Worm (Caenorhabditis elegans) whole organism, L1 larva: ENCODE measurements around the gene F37B4.15.

Source experiments
- F16B12.6 ChIP-seq: fragments of 150-350 bp; optimal IDR thresholded peaks from 2 replicates; lab custom pipeline; 2014; ENCODE audit warnings: missing biosample characterization, missing genetic modification characterization
- ceh-8 ChIP-seq: fragments of 200-800 bp; sonication (Bioruptor generic); optimal IDR thresholded peaks from 2 replicates; lab custom pipeline; 2018; ENCODE audit warnings: mild to moderate bottlenecking, missing genetic modification characterization, moderate library complexity, missing compliant biosample characterization
- ceh-88 ChIP-seq: fragments of 200-800 bp; sonication (Bioruptor generic); IDR thresholded peaks from 2 replicates; pipeline ENCODE4 v1.3.6; 2022; ENCODE audit warnings: missing genetic modification characterization, missing compliant biosample characterization
- efl-1 ChIP-seq, 4 experiments: fragments of 150-350 bp; optimal IDR thresholded peaks in 3 of 4; peaks in 1 of 4; 1 replicate in 1 of 4; 2 replicates in 3 of 4; lab custom pipeline; 2014; ENCODE audit warnings: missing biosample characterization in 2 of 4, missing genetic modification characterization in 2 of 4, missing genetic modification reagents in 2 of 4
- elt-3 ChIP-seq, 6 experiments: fragments of 150-350 bp in 1 of 6; sonication (generic microtip); optimal IDR thresholded peaks; 2 replicates each; lab custom pipeline; 2017 to 2018; ENCODE audit warnings: missing biosample characterization in 6 of 6, missing genetic modification characterization in 6 of 6, inconsistent platforms in 1 of 6
- fkh-8 ChIP-seq: sonication (generic microtip); optimal IDR thresholded peaks from 2 replicates; lab custom pipeline; 2016; ENCODE audit warnings: mild to moderate bottlenecking, missing genetic modification characterization, missing compliant biosample characterization
- hlh-17 ChIP-seq: fragments of 200-800 bp; sonication (Bioruptor generic); optimal IDR thresholded peaks from 2 replicates; lab custom pipeline; 2018; ENCODE audit warnings: missing genetic modification characterization, mild to moderate bottlenecking, missing compliant biosample characterization, moderate library complexity, borderline replicate concordance
- irx-1 ChIP-seq: sonication (generic microtip); optimal IDR thresholded peaks from 2 replicates; lab custom pipeline; 2016; ENCODE audit warnings: missing genetic modification characterization, missing compliant biosample characterization
- lin-39 ChIP-seq: fragments of 150-350 bp; optimal IDR thresholded peaks from 2 replicates; lab custom pipeline; 2014; ENCODE audit warnings: missing biosample characterization, missing genetic modification reagents, missing genetic modification characterization
- mef-2 ChIP-seq: fragments of 150-350 bp; optimal IDR thresholded peaks from 2 replicates; lab custom pipeline; 2014; ENCODE audit warnings: missing biosample characterization, missing genetic modification characterization
- mep-1 ChIP-seq: fragments of 150-350 bp; optimal IDR thresholded peaks from 2 replicates; lab custom pipeline; 2014; ENCODE audit warnings: missing biosample characterization, missing genetic modification characterization
- nhr-84 ChIP-seq: sonication (generic microtip); optimal IDR thresholded peaks from 2 replicates; lab custom pipeline; 2017; ENCODE audit warnings: missing biosample characterization, missing genetic modification characterization
- nhr-90 ChIP-seq: sonication (generic microtip); optimal IDR thresholded peaks from 2 replicates; lab custom pipeline; 2016; ENCODE audit warnings: mild to moderate bottlenecking, missing genetic modification characterization, missing compliant biosample characterization; ENCODE audit not compliant: poor library complexity
- pag-3 ChIP-seq: sonication (generic microtip); optimal IDR thresholded peaks from 2 replicates; lab custom pipeline; 2017; ENCODE audit warnings: missing genetic modification characterization, mild to moderate bottlenecking, missing compliant biosample characterization, antibody characterized with exemption, borderline replicate concordance; ENCODE audit not compliant: insufficient read depth
- pqm-1 ChIP-seq: sonication (generic microtip); optimal IDR thresholded peaks from 3 replicates; lab custom pipeline; 2017; ENCODE audit warnings: missing biosample characterization, missing genetic modification characterization
- skn-1 ChIP-seq: fragments of 150-350 bp; optimal IDR thresholded peaks from 2 replicates; lab custom pipeline; 2014; ENCODE audit warnings: missing biosample characterization, missing genetic modification characterization
- sox-4 ChIP-seq: sonication (generic microtip); optimal IDR thresholded peaks from 2 replicates; lab custom pipeline; 2016; ENCODE audit warnings: missing genetic modification characterization, missing compliant biosample characterization
- swsn-7 ChIP-seq: sonication (generic microtip); optimal IDR thresholded peaks from 2 replicates; lab custom pipeline; 2016; ENCODE audit warnings: missing genetic modification characterization, missing compliant biosample characterization
- tlp-1 ChIP-seq: fragments of 150-350 bp; optimal IDR thresholded peaks from 2 replicates; lab custom pipeline; 2014; ENCODE audit warnings: missing biosample characterization, missing genetic modification characterization
- xbp-1 ChIP-seq: sonication (generic microtip); optimal IDR thresholded peaks from 2 replicates; lab custom pipeline; 2016; ENCODE audit warnings: missing genetic modification characterization, missing compliant biosample characterization
- ztf-4 ChIP-seq: fragments of 150-350 bp; optimal IDR thresholded peaks from 2 replicates; lab custom pipeline; 2014; ENCODE audit warnings: missing biosample characterization, missing genetic modification characterization

F37B4.15 gene

DNA sequence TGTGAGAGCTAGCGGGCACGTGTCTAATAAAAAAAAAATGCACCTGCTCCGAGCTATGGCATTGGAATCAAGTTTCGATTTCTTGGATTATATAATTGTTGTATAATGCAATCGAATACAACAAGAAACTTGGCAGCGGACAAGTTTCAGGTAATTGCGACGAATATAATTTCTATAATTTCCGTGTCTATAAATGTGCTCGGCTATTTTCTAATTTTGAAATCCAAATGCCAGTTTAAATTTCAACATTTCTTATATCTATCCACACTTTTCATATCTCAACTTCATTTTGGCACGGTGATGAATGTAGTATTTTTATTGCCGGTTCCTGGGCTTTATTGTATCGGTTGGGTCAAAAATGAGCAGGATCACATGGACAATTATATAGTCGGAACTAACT is 37.7 kb downstream of the F37B4.15 start, which contains the start of gene C31B8.16 (continued):
- TF ChIP-seq elt-3 (tag; optimal IDR thresholded peaks at IDR 0.05; lab: Kevin White, UChicago): no peak

ce11 chrV:2931252-2931651 is 39.2 kb downstream of the F37B4.15 start, which contains the start of gene C31B8.1:
TSS of gene C31B8.1 (plus strand) at chrV:2931552.
- TF ChIP-seq efl-1 (optimal IDR thresholded peaks at IDR 0.05; lab: Kevin White, UChicago) (no peak), efl-1 (GFP tag; optimal IDR thresholded peaks at IDR 0.05 in 1 of 2; lab: Kevin White, UChicago) (peak in 1 of 2 experiments; percentile 78), mep-1 (tag; lab: Kevin White, UChicago) (no peak), pag-3 (no peak)

ce11 chrV:2934075-2934474 is 42.0 kb downstream of the F37B4.15 start, which contains the start of gene srh-247:
TSS of gene srh-247 (minus strand) at chrV:2934175.
- TF ChIP-seq elt-3 (tag; optimal IDR thresholded peaks at IDR 0.05; lab: Kevin White, UChicago) (no peak), tlp-1 (tag; lab: Kevin White, UChicago) (no peak), hlh-17 (GFP tag; lab: Kevin White, UChicago) (no peak), irx-1 (no peak), efl-1 (optimal IDR thresholded peaks at IDR 0.05; lab: Kevin White, UChicago) (no peak), efl-1 (GFP tag; optimal IDR thresholded peaks at IDR 0.05 in 1 of 2; lab: Kevin White, UChicago) (no peak), lin-39 (tag; lab: Kevin White, UChicago) (no peak), ceh-8 (no peak), ztf-4 (tag; lab: Kevin White, UChicago) (no peak), ceh-88 (GFP tag; lab: Robert Waterston, UW) (no peak), swsn-7 (no peak), sox-4 (tag; lab: Kevin White, UChicago) (no peak), fkh-8 (tag; lab: Kevin White, UChicago) (no peak), xbp-1 (tag; lab: Kevin White, UChicago) (no peak), pqm-1 (tag; lab: Kevin White, UChicago) (no peak), mef-2 (tag; lab: Kevin White, UChicago) (no peak), nhr-84 (tag; lab: Kevin White, UChicago) (no peak), F16B12.6 (tag; lab: Kevin White, UChicago) (no peak)
- TF ChIP-seq, all 84 proteins: peak for 0

DNA sequence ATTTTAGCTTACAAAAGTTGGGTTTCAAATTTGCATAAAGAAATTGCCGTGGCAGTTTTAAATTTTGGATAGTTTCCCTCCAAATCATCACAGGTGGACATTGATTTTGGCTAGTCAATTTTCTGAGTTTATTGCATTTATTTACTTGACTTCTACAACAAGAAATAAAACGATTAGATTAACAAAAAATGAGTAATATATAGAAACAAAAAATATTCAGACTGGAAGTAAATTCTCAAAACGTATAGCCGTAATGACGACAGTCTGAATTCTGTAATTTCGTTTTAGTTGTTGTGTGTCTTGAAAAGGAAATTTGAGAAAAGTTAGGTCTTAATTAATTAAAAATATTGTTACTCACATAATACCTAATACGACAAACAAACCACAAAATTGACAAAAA is 46.5 kb downstream of the F37B4.15 start, which contains the start of gene srw-141:
srw-141 (minus strand) TSS at position 101 of the 400 bp plus-strand sequence.
- no peak for TF ChIP-seq skn-1

DNA sequence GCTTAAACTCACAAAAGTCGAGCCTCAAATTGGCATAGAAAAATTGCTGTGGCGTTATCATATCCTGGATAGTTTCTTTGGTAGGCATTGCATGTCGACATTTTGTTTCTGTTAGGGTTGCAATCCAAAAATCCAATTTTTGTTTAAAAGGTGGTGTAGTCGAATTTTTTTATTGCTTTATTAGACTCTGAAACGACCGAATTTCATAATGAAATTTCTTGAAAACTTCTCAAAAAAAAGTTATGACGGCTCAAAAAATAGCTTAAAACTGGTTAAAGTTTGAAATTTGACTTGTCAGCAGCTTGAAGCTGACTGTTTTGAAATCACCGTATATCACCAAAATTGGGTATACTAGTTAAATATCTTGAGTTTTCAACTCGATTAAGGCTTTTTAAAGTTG is 49.4 kb downstream of the F37B4.15 start, which contains the start of gene srw-143:
srw-143 (minus strand) TSS at position 101 of the 400 bp plus-strand sequence.
- TF ChIP-seq nhr-90 (tag; lab: Kevin White, UChicago) (no peak), efl-1 (optimal IDR thresholded peaks at IDR 0.05; lab: Kevin White, UChicago) (no peak), efl-1 (GFP tag; optimal IDR thresholded peaks at IDR 0.05 in 1 of 2; lab: Kevin White, UChicago) (peak in 1 of 2 experiments; percentile 23)
- TF ChIP-seq, all 84 proteins: peak for 1
